Fruit fly (Drosophila melanogaster) whole organism: ENCODE results near the gene Sfxn1-3.

Source experiments
- Dll ChIP-seq: fragments of >200 bp; optimal IDR thresholded peaks from 2 replicates; lab custom pipeline; 2017
- pan ChIP-seq: fragments of >200 bp; optimal IDR thresholded peaks from 2 replicates; lab custom pipeline; 2017

DNA sequence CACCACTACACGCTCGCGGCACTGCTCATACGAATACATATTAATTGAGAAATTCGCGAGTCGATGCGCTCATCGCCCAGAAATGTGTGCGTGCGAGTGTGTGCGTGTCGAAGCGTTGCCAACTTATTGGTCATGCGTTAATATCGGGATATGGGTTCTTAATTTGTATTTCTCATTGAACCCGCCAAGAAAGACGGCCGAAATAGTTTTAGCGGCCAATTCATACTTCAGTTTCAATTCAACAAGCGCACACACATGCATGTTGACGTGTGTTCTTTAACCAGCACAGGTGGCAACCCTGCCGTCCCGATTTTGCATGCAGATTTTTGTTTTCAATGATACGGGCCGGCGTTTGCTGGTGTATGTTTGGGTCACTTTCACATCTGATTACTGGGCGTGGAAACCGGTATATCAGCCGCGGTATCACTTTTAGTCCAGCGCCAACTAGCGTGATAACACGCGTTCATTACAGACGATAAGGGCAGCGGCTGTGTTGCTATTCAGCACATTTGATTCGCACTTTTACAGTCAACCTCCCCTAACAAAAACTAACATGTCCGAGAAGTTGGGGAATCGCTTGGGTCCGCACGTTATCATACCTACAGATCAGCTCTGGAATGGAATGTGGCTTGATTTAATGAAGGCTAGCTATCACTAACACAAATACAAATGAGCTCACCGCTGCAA lies 25.4 kb downstream of the Sfxn1-3 start:
- TF ChIP-seq pan (lab: Kevin White, UChicago) (no peak), Dll (no peak)
